Worm (Caenorhabditis elegans) whole organism, L4 larva: ENCODE data around the gene F53A3.1.

ENCODE experiments used
- D1046.2 ChIP-seq: fragments of 200-800 bp; sonication (Bioruptor generic); IDR thresholded peaks from 2 replicates; pipeline ENCODE4 v1.3.6; 2022; ENCODE audit warnings: missing genetic modification characterization, missing compliant biosample characterization
- F26F4.8 ChIP-seq: fragments of 200-800 bp; sonication (Bioruptor generic); conservative IDR thresholded peaks from 2 replicates; pipeline ENCODE4 v1.3.6; 2022; ENCODE audit warnings: missing genetic modification characterization, missing compliant biosample characterization
- F37D6.2 ChIP-seq: sonication (generic microtip); optimal IDR thresholded peaks from 2 replicates; lab custom pipeline; 2016; ENCODE audit warnings: mild to moderate bottlenecking, missing genetic modification characterization, missing compliant biosample characterization
- F44E2.7 ChIP-seq: fragments of 200-800 bp; sonication (Bioruptor generic); IDR thresholded peaks from 2 replicates; pipeline ENCODE4 v2.1.2; 2022; ENCODE audit warnings: missing genetic modification characterization, missing compliant biosample characterization
- T20F7.1 ChIP-seq: fragments of 200-800 bp; sonication (Bioruptor generic); optimal IDR thresholded peaks from 2 replicates; lab custom pipeline; 2018; ENCODE audit warnings: mild to moderate bottlenecking, missing genetic modification characterization, missing compliant biosample characterization
- T26A8.4 ChIP-seq: fragments of 200-800 bp; sonication (Bioruptor generic); IDR thresholded peaks from 2 replicates; pipeline ENCODE4 v1.3.6; 2022; ENCODE audit warnings: missing genetic modification characterization, missing compliant biosample characterization
- Y105C5A.15 ChIP-seq: fragments of 200-800 bp; sonication (Bioruptor generic); IDR thresholded peaks from 2 replicates; pipeline ENCODE4 v1.3.6; 2022; ENCODE audit warnings: missing genetic modification characterization, missing compliant biosample characterization
- Y48G9A.11 ChIP-seq: fragments of 200-800 bp; sonication (Bioruptor generic); IDR thresholded peaks from 2 replicates; pipeline ENCODE4 v1.3.6; 2022; ENCODE audit warnings: missing genetic modification reagents, missing genetic modification characterization, missing compliant biosample characterization
- Y5F2A.4 ChIP-seq: fragments of 200-800 bp; sonication (Bioruptor generic); optimal IDR thresholded peaks from 2 replicates; lab custom pipeline; 2018; ENCODE audit warnings: mild to moderate bottlenecking, missing genetic modification characterization, missing compliant biosample characterization
- ZK337.2 ChIP-seq: fragments of 200-800 bp; sonication (Bioruptor generic); IDR thresholded peaks from 2 replicates; pipeline ENCODE4 v1.3.6; 2022; ENCODE audit warnings: missing genetic modification reagents, missing genetic modification characterization, missing compliant biosample characterization
- aha-1 ChIP-seq: fragments of 150-350 bp; peaks from one replicate; lab custom pipeline; 2014; ENCODE audit warnings: missing biosample characterization, missing genetic modification characterization
- ama-1 ChIP-seq: fragments of 150-350 bp; optimal IDR thresholded peaks from 2 replicates; lab custom pipeline; 2014; ENCODE audit warnings: inconsistent platforms, mixed read lengths
- ceh-20 ChIP-seq: fragments of 200-800 bp; sonication (Bioruptor generic); IDR thresholded peaks from 2 replicates; pipeline ENCODE4 v1.3.6; 2022; ENCODE audit warnings: missing genetic modification reagents, missing genetic modification characterization, missing compliant biosample characterization
- ceh-28 ChIP-seq: fragments of 150-350 bp; optimal IDR thresholded peaks from 2 replicates; lab custom pipeline; 2014; ENCODE audit warnings: missing biosample characterization, missing genetic modification reagents, missing genetic modification characterization
- ceh-44 ChIP-seq: fragments of 200-800 bp; sonication (Bioruptor generic); IDR thresholded peaks from 2 replicates; pipeline ENCODE4 v1.3.6; 2022; ENCODE audit warnings: missing genetic modification reagents, missing genetic modification characterization, missing compliant biosample characterization
- ceh-62 ChIP-seq: sonication (generic microtip); optimal IDR thresholded peaks from 2 replicates; lab custom pipeline; 2017; ENCODE audit warnings: missing biosample characterization, missing genetic modification characterization
- ctbp-1 ChIP-seq: fragments of 200-800 bp; sonication (Bioruptor generic); IDR thresholded peaks from 2 replicates; pipeline ENCODE4 v1.3.6; 2022; ENCODE audit warnings: missing genetic modification reagents, missing genetic modification characterization, missing compliant biosample characterization
- daf-12 ChIP-seq: fragments of 150-350 bp; optimal IDR thresholded peaks from 2 replicates; lab custom pipeline; 2014; ENCODE audit warnings: missing biosample characterization, missing genetic modification reagents, missing genetic modification characterization
- daf-8 ChIP-seq: fragments of 200-800 bp; sonication (Bioruptor generic); IDR thresholded peaks from 2 replicates; pipeline ENCODE4 v1.3.6; 2022; ENCODE audit warnings: missing genetic modification characterization, missing compliant biosample characterization
- dmd-9 ChIP-seq: fragments of 200-800 bp; sonication (Bioruptor generic); IDR thresholded peaks from 2 replicates; pipeline ENCODE4 v1.3.6; 2022; ENCODE audit warnings: missing genetic modification reagents, missing genetic modification characterization, missing compliant biosample characterization
- dve-1 ChIP-seq: sonication (generic microtip); optimal IDR thresholded peaks from 2 replicates; lab custom pipeline; 2017; ENCODE audit warnings: antibody characterized with exemption, mild to moderate bottlenecking, missing genetic modification characterization, missing compliant biosample characterization; ENCODE audit not compliant: insufficient read depth
- egl-43 ChIP-seq: fragments of 200-800 bp; sonication (Bioruptor generic); IDR thresholded peaks from 2 replicates; pipeline ENCODE4 v1.3.6; 2022; ENCODE audit warnings: missing genetic modification reagents, missing genetic modification characterization, missing compliant biosample characterization
- gei-8 ChIP-seq: fragments of 200-800 bp; sonication (Bioruptor generic); optimal IDR thresholded peaks from 2 replicates; lab custom pipeline; 2018; ENCODE audit warnings: mild to moderate bottlenecking, missing genetic modification characterization, missing compliant biosample characterization
- hif-1 ChIP-seq, 2 experiments: sonication (generic microtip); optimal IDR thresholded peaks; 2 replicates each; lab custom pipeline; 2016 to 2017; ENCODE audit warnings: missing compliant biosample characterization in 2 of 2, missing genetic modification characterization in 2 of 2, missing genetic modification reagents in 2 of 2, missing genotype in 2 of 2, mild to moderate bottlenecking in 1 of 2
- hlh-30 ChIP-seq: sonication (generic microtip); optimal IDR thresholded peaks from 2 replicates; lab custom pipeline; 2017; ENCODE audit warnings: antibody characterized with exemption, mild to moderate bottlenecking, missing genetic modification characterization, missing compliant biosample characterization; ENCODE audit not compliant: insufficient read depth
- jun-1 ChIP-seq: fragments of 150-350 bp; optimal IDR thresholded peaks from 2 replicates; lab custom pipeline; 2014; ENCODE audit warnings: missing biosample characterization, missing genetic modification reagents, missing genetic modification characterization
- lim-7 ChIP-seq: fragments of 200-800 bp; sonication (Bioruptor generic); IDR thresholded peaks from 2 replicates; pipeline ENCODE4 v1.3.6; 2022; ENCODE audit warnings: missing genetic modification characterization, missing compliant biosample characterization
- lin-1 ChIP-seq: fragments of 200-800 bp; sonication (Bioruptor generic); IDR thresholded peaks from 2 replicates; pipeline ENCODE4 v1.3.6; 2022; ENCODE audit warnings: missing genetic modification reagents, missing genetic modification characterization, missing compliant biosample characterization
- lin-15B ChIP-seq: fragments of 150-350 bp; sonication (generic microtip); optimal IDR thresholded peaks from 3 replicates; lab custom pipeline; 2014; ENCODE audit warnings: missing biosample characterization, missing genetic modification characterization
- lin-39 ChIP-seq: fragments of 150-350 bp; optimal IDR thresholded peaks from 2 replicates; lab custom pipeline; 2014; ENCODE audit warnings: missing biosample characterization, missing genetic modification reagents, missing genetic modification characterization
- madf-9 ChIP-seq: fragments of 200-800 bp; sonication (Bioruptor generic); conservative IDR thresholded peaks from 2 replicates; pipeline ENCODE4 v1.3.6; 2022; ENCODE audit warnings: missing genetic modification reagents, missing genetic modification characterization, missing compliant biosample characterization
- mdl-1 ChIP-seq, 2 experiments: fragments of 150-350 bp in 1 of 2; sonication (generic microtip) in 1 of 2; optimal IDR thresholded peaks; 2 replicates each; lab custom pipeline; 2014 to 2017; ENCODE audit warnings: missing biosample characterization in 2 of 2, missing genetic modification characterization in 2 of 2
- mep-1 ChIP-seq: fragments of 150-350 bp; sonication (generic microtip); optimal IDR thresholded peaks from 3 replicates; lab custom pipeline; 2014; ENCODE audit warnings: missing biosample characterization, missing genetic modification characterization
- mes-2 ChIP-seq: sonication (generic microtip); optimal IDR thresholded peaks from 2 replicates; lab custom pipeline; 2016; ENCODE audit warnings: missing genotype, mild to moderate bottlenecking, missing genetic modification characterization, missing compliant biosample characterization; ENCODE audit not compliant: poor library complexity, severe bottlenecking
- mxl-2 ChIP-seq: fragments of 200-800 bp; sonication (Bioruptor generic); conservative IDR thresholded peaks from 2 replicates; pipeline ENCODE4 v1.3.6; 2022; ENCODE audit warnings: missing genetic modification reagents, missing genetic modification characterization, missing compliant biosample characterization
- nhr-10 ChIP-seq: fragments of 150-350 bp; optimal IDR thresholded peaks from 2 replicates; lab custom pipeline; 2014; ENCODE audit warnings: missing biosample characterization, missing genetic modification characterization
- nhr-28 ChIP-seq: fragments of 150-350 bp; optimal IDR thresholded peaks from 2 replicates; lab custom pipeline; 2014; ENCODE audit warnings: missing biosample characterization, missing genetic modification characterization
- nhr-48 ChIP-seq: sonication (generic microtip); optimal IDR thresholded peaks from 2 replicates; lab custom pipeline; 2016; ENCODE audit warnings: mild to moderate bottlenecking, missing genetic modification characterization, missing compliant biosample characterization
- nhr-6 ChIP-seq: fragments of 150-350 bp; optimal IDR thresholded peaks from 2 replicates; lab custom pipeline; 2014; ENCODE audit warnings: missing biosample characterization, missing genetic modification characterization
- nhr-76 ChIP-seq: fragments of 150-350 bp; optimal IDR thresholded peaks from 2 replicates; lab custom pipeline; 2014; ENCODE audit warnings: missing biosample characterization, missing genetic modification characterization
- pha-4 ChIP-seq, 2 experiments: fragments of 150-350 bp in 1 of 2; fragments of 200-800 bp in 1 of 2; sonication (Bioruptor generic) in 1 of 2; IDR thresholded peaks in 1 of 2; optimal IDR thresholded peaks in 1 of 2; 2 replicates each; pipeline versions ENCODE4 v1.3.6 to Lab custom; 2014 to 2022; ENCODE audit warnings: missing genetic modification characterization in 2 of 2, missing genetic modification reagents in 2 of 2, missing biosample characterization in 1 of 2, missing compliant biosample characterization in 1 of 2
- rbr-2 ChIP-seq: sonication (generic microtip); optimal IDR thresholded peaks from 2 replicates; lab custom pipeline; 2016; ENCODE audit warnings: missing genotype, missing genetic modification characterization, missing compliant biosample characterization
- skn-1 ChIP-seq: fragments of 150-350 bp; optimal IDR thresholded peaks from 2 replicates; lab custom pipeline; 2014; ENCODE audit warnings: missing biosample characterization, missing genetic modification characterization
- snpc-4 ChIP-seq: fragments of 150-350 bp; optimal IDR thresholded peaks from 2 replicates; lab custom pipeline; 2014; ENCODE audit warnings: missing biosample characterization, missing genetic modification characterization
- spr-3 ChIP-seq: fragments of 200-800 bp; sonication (Bioruptor generic); optimal IDR thresholded peaks from 2 replicates; lab custom pipeline; 2018; ENCODE audit warnings: mild to moderate bottlenecking, missing genetic modification characterization, missing compliant biosample characterization
- unc-130 ChIP-seq: sonication (generic microtip); optimal IDR thresholded peaks from 2 replicates; lab custom pipeline; 2016; ENCODE audit warnings: missing genetic modification reagents, missing genetic modification characterization, missing compliant biosample characterization
- unc-39 ChIP-seq: sonication (generic microtip); optimal IDR thresholded peaks from 2 replicates; lab custom pipeline; 2017; ENCODE audit warnings: missing biosample characterization, missing genetic modification characterization
- unc-62 ChIP-seq, 3 experiments: fragments of 150-350 bp in 1 of 3; sonication (generic microtip); optimal IDR thresholded peaks in 2 of 3; peaks in 1 of 3; 1 replicate in 1 of 3; 2 replicates in 2 of 3; lab custom pipeline; 2014 to 2017; ENCODE audit warnings: missing biosample characterization in 3 of 3, missing genetic modification characterization in 3 of 3, missing genetic modification reagents in 3 of 3, missing genotype in 1 of 3
- vab-7 ChIP-seq: fragments of 200-800 bp; sonication (Bioruptor generic); IDR thresholded peaks from 2 replicates; pipeline ENCODE4 v1.3.6; 2022; ENCODE audit warnings: missing genetic modification reagents, missing genetic modification characterization, missing compliant biosample characterization
- zfp-2 ChIP-seq: sonication (generic microtip); optimal IDR thresholded peaks from 2 replicates; lab custom pipeline; 2016; ENCODE audit warnings: mild to moderate bottlenecking, missing genetic modification characterization, missing compliant biosample characterization
- zfp-3 ChIP-seq: fragments of 200-800 bp; sonication (Bioruptor generic); conservative IDR thresholded peaks from 2 replicates; pipeline ENCODE4 v1.3.6; 2022; ENCODE audit warnings: missing genetic modification reagents, missing genetic modification characterization, missing compliant biosample characterization

Gene F53A3.1

ce11 chrIII:1951388-1951787 is 8.0 kb upstream of the F53A3.1 start, which contains the start of gene F53A3.7 (continued):
- TF ChIP-seq lin-39 (tag; lab: Kevin White, UChicago) = no peak
- no peak for TF ChIP-seq hif-1 (tag; optimal IDR thresholded peaks at IDR 0.05; lab: Kevin White, UChicago)
- no peak for TF ChIP-seq ceh-20
- TF ChIP-seq ceh-44 (GFP tag; lab: Robert Waterston, UW) = no peak
- TF ChIP-seq ama-1 = peak; percentile 64
- peak; percentile 19 for TF ChIP-seq mep-1 (tag; lab: Kevin White, UChicago)
- TF ChIP-seq gei-8 = no peak
- no peak for TF ChIP-seq nhr-28
- TF ChIP-seq unc-39 (tag; lab: Kevin White, UChicago) = no peak
- no peak for TF ChIP-seq snpc-4 (tag; lab: Kevin White, UChicago)
- TF ChIP-seq Y105C5A.15 (GFP tag; lab: Robert Waterston, UW) = peak; percentile 67; the same call in 1 of the 2 replicates
- no peak for TF ChIP-seq skn-1 (tag; lab: Kevin White, UChicago)
- TF ChIP-seq F26F4.8 (GFP tag; lab: Robert Waterston, UW) = no peak
- no peak for TF ChIP-seq spr-3 (GFP tag; lab: Kevin White, UChicago)
- no peak for TF ChIP-seq mxl-2 (GFP tag; lab: Robert Waterston, UW)
- TF ChIP-seq nhr-6 (tag; lab: Kevin White, UChicago) = no peak
- TF ChIP-seq pha-4 (GFP tag; IDR thresholded peaks at IDR 0.05; lab: Robert Waterston, UW) = 0 out of 2 replicates have a peak, but pooled peaks have one; percentile 49
- no peak for TF ChIP-seq pha-4 (tag; optimal IDR thresholded peaks at IDR 0.05; lab: Kevin White, UChicago)
- no peak for TF ChIP-seq dmd-9 (GFP tag; lab: Robert Waterston, UW)
- peak; percentile 81 for TF ChIP-seq aha-1
- no peak for TF ChIP-seq nhr-48
- TF ChIP-seq lim-7 (GFP tag; lab: Robert Waterston, UW) = no peak
- no peak for TF ChIP-seq egl-43 (GFP tag; lab: Robert Waterston, UW)
- TF ChIP-seq Y5F2A.4 (GFP tag; lab: Kevin White, UChicago) = no peak
- TF ChIP-seq D1046.2 = peak; percentile 61; the same call in 1 of the 2 replicates
- TF ChIP-seq zfp-2 (tag; lab: Kevin White, UChicago) = no peak
- TF ChIP-seq daf-12 (tag; lab: Kevin White, UChicago) = no peak
- TF ChIP-seq ctbp-1 = no peak
- TF ChIP-seq ceh-28 (tag; lab: Kevin White, UChicago) = no peak
- TF ChIP-seq unc-62 (GFP tag; optimal IDR thresholded peaks at IDR 0.05 in 1 of 2; lab: Kevin White, UChicago) = no peak
- TF ChIP-seq unc-62 (tag; optimal IDR thresholded peaks at IDR 0.05; lab: Kevin White, UChicago) = no peak
- TF ChIP-seq mdl-1 (tag; optimal IDR thresholded peaks at IDR 0.05; lab: Kevin White, UChicago) = no peak
- peak; percentile 58 for TF ChIP-seq T20F7.1 (GFP tag; lab: Kevin White, UChicago)
- peak; percentile 6 for TF ChIP-seq mes-2
- peak; percentile 9 for TF ChIP-seq rbr-2
- no peak for TF ChIP-seq jun-1 (tag; lab: Kevin White, UChicago)
- TF ChIP-seq ceh-62 (tag; lab: Kevin White, UChicago) = no peak
- TF ChIP-seq zfp-3 (GFP tag; lab: Robert Waterston, UW) = peak; percentile 45; the same call in 1 of the 2 replicates
- TF ChIP-seq daf-8 (GFP tag; lab: Robert Waterston, UW) = no peak
- TF ChIP-seq T26A8.4 (GFP tag; lab: Robert Waterston, UW) = no peak
- TF ChIP-seq nhr-10 (tag; lab: Kevin White, UChicago) = no peak
- 0 out of 2 replicates have a peak, but pooled peaks have one; percentile 7 for TF ChIP-seq lin-1 (GFP tag; lab: Robert Waterston, UW)
- TF ChIP-seq nhr-76 (tag; lab: Kevin White, UChicago) = no peak
- TF ChIP-seq F37D6.2 (tag; lab: Kevin White, UChicago) = no peak
- peak; percentile 74 for TF ChIP-seq Y48G9A.11 (GFP tag; lab: Robert Waterston, UW)
- no peak for TF ChIP-seq lin-15B (tag; lab: Kevin White, UChicago)
- TF ChIP-seq dve-1 = peak; percentile 9
- peak; percentile 42 for TF ChIP-seq unc-130 (GFP tag; lab: Kevin White, UChicago)
- TF ChIP-seq vab-7 (GFP tag; lab: Robert Waterston, UW) = no peak
- TF ChIP-seq madf-9 (GFP tag; lab: Robert Waterston, UW) = no peak
- TF ChIP-seq hlh-30 = no peak
- no peak for TF ChIP-seq F44E2.7 (GFP tag; lab: Robert Waterston, UW)
- TF ChIP-seq ZK337.2 (GFP tag; lab: Robert Waterston, UW) = no peak
